ENCODE assay signal across 1 worm cellular context in genomic region chrIV:1309600-1310207, ce11.
TF ChIP-seq lines count a peak whose summit lies in the region.

Gene ddx-46, minus strand, starts transcription at chrIV:1309650.
Gene F53H1.4, plus strand, starts transcription at chrIV:1310166.

TF ChIP-seq in whole organism, L2 larva, 48 proteins besides CTCF, POLR2A, EP300 and RAD21 (continued from another document):
- TF ChIP-seq nhr-12 (tag; optimal IDR thresholded peaks at IDR 0.05; lab: Kevin White, UChicago): no peak
- no peak for TF ChIP-seq nhr-21 (tag; optimal IDR thresholded peaks at IDR 0.05; lab: Kevin White, UChicago)
- no peak for TF ChIP-seq skn-1 (tag; optimal IDR thresholded peaks at IDR 0.05; lab: Kevin White, UChicago)
- TF ChIP-seq ztf-4 (tag; optimal IDR thresholded peaks at IDR 0.05; lab: Kevin White, UChicago): no peak
- TF ChIP-seq lsy-2 (tag; optimal IDR thresholded peaks at IDR 0.05; lab: Kevin White, UChicago): peak; percentile 31 to 62
- no peak for TF ChIP-seq nhr-23 (tag; optimal IDR thresholded peaks at IDR 0.05; lab: Kevin White, UChicago)
- no peak for TF ChIP-seq elt-1 (tag; optimal IDR thresholded peaks at IDR 0.05; lab: Kevin White, UChicago)
- peak; percentile 18 for TF ChIP-seq nhr-129 (tag; optimal IDR thresholded peaks at IDR 0.05; lab: Kevin White, UChicago)
- peak; percentile 4 for TF ChIP-seq sma-3 (GFP tag; optimal IDR thresholded peaks at IDR 0.05; lab: Kevin White, UChicago)
- TF ChIP-seq mdl-1 (tag; optimal IDR thresholded peaks at IDR 0.05; lab: Kevin White, UChicago): no peak
- no peak for TF ChIP-seq mab-5 (tag; optimal IDR thresholded peaks at IDR 0.05; lab: Kevin White, UChicago)
- no peak for TF ChIP-seq lin-39 (tag; optimal IDR thresholded peaks at IDR 0.05; lab: Kevin White, UChicago)
- TF ChIP-seq gmeb-1 (tag; optimal IDR thresholded peaks at IDR 0.05; lab: Kevin White, UChicago): peak; percentile 88
- no peak for TF ChIP-seq snpc-4 (tag; optimal IDR thresholded peaks at IDR 0.05; lab: Kevin White, UChicago)
- no peak for TF ChIP-seq R02D3.7 (tag; optimal IDR thresholded peaks at IDR 0.05; lab: Kevin White, UChicago)
- no peak for TF ChIP-seq sma-9 (GFP tag; optimal IDR thresholded peaks at IDR 0.05; lab: Kevin White, UChicago)
- no peak for TF ChIP-seq sma-9 (tag; optimal IDR thresholded peaks at IDR 0.05; lab: Kevin White, UChicago)
- peak; percentile 71 for TF ChIP-seq unc-55 (GFP tag; optimal IDR thresholded peaks at IDR 0.05; lab: Kevin White, UChicago)
- no peak for TF ChIP-seq nhr-237 (tag; optimal IDR thresholded peaks at IDR 0.05; lab: Kevin White, UChicago)
- TF ChIP-seq ama-1 (optimal IDR thresholded peaks at IDR 0.05; lab: Kevin White, UChicago): no peak
- peak; percentile 17 for TF ChIP-seq C34F6.9 (tag; optimal IDR thresholded peaks at IDR 0.05; lab: Kevin White, UChicago)
- TF ChIP-seq nhr-10 (tag; optimal IDR thresholded peaks at IDR 0.05; lab: Kevin White, UChicago): no peak
- no peak for TF ChIP-seq fos-1 (tag; optimal IDR thresholded peaks at IDR 0.05; lab: Kevin White, UChicago)
- no peak for TF ChIP-seq ceh-16 (tag; optimal IDR thresholded peaks at IDR 0.05; lab: Kevin White, UChicago)
- peak; percentile 28 for TF ChIP-seq nhr-25 (tag; optimal IDR thresholded peaks at IDR 0.05; lab: Kevin White, UChicago)
